Worm (Caenorhabditis elegans) whole organism, L4 larva: ENCODE results near the gene col-103.

Experiments used
- T20F7.1 ChIP-seq: fragments of 200-800 bp; sonication (Bioruptor generic); optimal IDR thresholded peaks from 2 replicates; lab custom pipeline; 2018; ENCODE audit warnings: mild to moderate bottlenecking, missing genetic modification characterization, missing compliant biosample characterization
- ces-1 ChIP-seq: fragments of 150-350 bp; sonication (generic microtip); optimal IDR thresholded peaks from 4 replicates; lab custom pipeline; 2014; ENCODE audit warnings: missing biosample characterization, missing genetic modification reagents, missing genetic modification characterization
- dve-1 ChIP-seq: sonication (generic microtip); optimal IDR thresholded peaks from 2 replicates; lab custom pipeline; 2017; ENCODE audit warnings: antibody characterized with exemption, mild to moderate bottlenecking, missing genetic modification characterization, missing compliant biosample characterization; ENCODE audit not compliant: insufficient read depth
- hlh-30 ChIP-seq: sonication (generic microtip); optimal IDR thresholded peaks from 2 replicates; lab custom pipeline; 2017; ENCODE audit warnings: antibody characterized with exemption, mild to moderate bottlenecking, missing genetic modification characterization, missing compliant biosample characterization; ENCODE audit not compliant: insufficient read depth
- lin-15B ChIP-seq: fragments of 150-350 bp; sonication (generic microtip); optimal IDR thresholded peaks from 3 replicates; lab custom pipeline; 2014; ENCODE audit warnings: missing biosample characterization, missing genetic modification characterization
- lin-29 ChIP-seq: fragments of 200-800 bp; sonication (Bioruptor generic); IDR thresholded peaks from 2 replicates; pipeline ENCODE4 v1.3.6; 2022; ENCODE audit warnings: missing genetic modification reagents, missing genetic modification characterization, missing compliant biosample characterization
- nhr-237 ChIP-seq: sonication (generic microtip); optimal IDR thresholded peaks from 2 replicates; lab custom pipeline; 2017; ENCODE audit warnings: missing biosample characterization, missing genetic modification characterization
- nhr-28 ChIP-seq: fragments of 150-350 bp; optimal IDR thresholded peaks from 2 replicates; lab custom pipeline; 2014; ENCODE audit warnings: missing biosample characterization, missing genetic modification characterization
- nhr-48 ChIP-seq: sonication (generic microtip); optimal IDR thresholded peaks from 2 replicates; lab custom pipeline; 2016; ENCODE audit warnings: mild to moderate bottlenecking, missing genetic modification characterization, missing compliant biosample characterization
- nhr-6 ChIP-seq: fragments of 150-350 bp; optimal IDR thresholded peaks from 2 replicates; lab custom pipeline; 2014; ENCODE audit warnings: missing biosample characterization, missing genetic modification characterization
- unc-39 ChIP-seq: sonication (generic microtip); optimal IDR thresholded peaks from 2 replicates; lab custom pipeline; 2017; ENCODE audit warnings: missing biosample characterization, missing genetic modification characterization
- zip-11 ChIP-seq: fragments of 200-800 bp; sonication (Bioruptor generic); IDR thresholded peaks from 2 replicates; pipeline ENCODE4 v1.3.6; 2022; ENCODE audit warnings: missing genetic modification characterization, missing compliant biosample characterization

ce11 chrIV:749557-749956 lies 13.9 kb downstream of the col-103 start:
- TF ChIP-seq unc-39 (tag; lab: Kevin White, UChicago) = no peak
- TF ChIP-seq lin-29 (GFP tag; lab: Robert Waterston, UW) = no peak
- TF ChIP-seq ces-1 (GFP tag; lab: Kevin White, UChicago) = no peak
- TF ChIP-seq nhr-6 = no peak
- TF ChIP-seq hlh-30 (tag; lab: Kevin White, UChicago) = no peak
- no peak for TF ChIP-seq nhr-48 (tag; lab: Kevin White, UChicago)
- TF ChIP-seq nhr-28 (tag; lab: Kevin White, UChicago) = no peak
- no peak for TF ChIP-seq nhr-237 (tag; lab: Kevin White, UChicago)
- TF ChIP-seq dve-1 = no peak
- TF ChIP-seq T20F7.1 (GFP tag; lab: Kevin White, UChicago) = no peak
- TF ChIP-seq zip-11 (GFP tag; lab: Robert Waterston, UW) = no peak
- TF ChIP-seq lin-15B = no peak
